Worm (Caenorhabditis elegans): Measurements from ENCODE around the gene Y59H11AM.4.

DNA sequence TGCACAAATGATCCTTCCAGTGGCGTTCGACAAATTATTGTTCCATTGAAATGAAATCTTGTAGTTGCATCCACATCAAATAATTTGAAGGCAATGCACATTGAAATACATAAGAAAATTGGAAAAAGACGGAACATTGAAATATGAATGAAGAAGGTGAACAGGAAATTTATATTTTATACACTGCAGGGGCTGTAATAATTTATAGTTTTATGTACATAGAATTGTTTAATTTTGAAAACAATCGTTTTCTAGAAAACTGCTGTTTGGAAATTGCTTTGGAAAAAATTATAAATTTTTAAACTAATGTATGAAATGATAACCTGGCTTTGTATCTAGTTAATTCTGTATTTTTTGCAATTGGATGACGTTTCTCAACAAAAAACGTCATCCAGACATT lies 25.2 kb upstream of the Y59H11AM.4 start, which contains the start of gene Y59H11AR.3:
- TF ChIP-seq sox-4 (tag; optimal IDR thresholded peaks at IDR 0.05) (no peak), pag-3 (tag; optimal IDR thresholded peaks at IDR 0.05; ENCODE audit: borderline replicate concordance) (no peak), ref-2 (tag; optimal IDR thresholded peaks at IDR 0.05) (no peak), ceh-34 (tag; optimal IDR thresholded peaks at IDR 0.05) (no peak), hlh-6 (tag; optimal IDR thresholded peaks at IDR 0.05) (no peak), pqm-1 (tag; optimal IDR thresholded peaks at IDR 0.05) (no peak), hlh-15 (tag; optimal IDR thresholded peaks at IDR 0.05) (no peak), Y22D7AL.16 (tag; optimal IDR thresholded peaks at IDR 0.05) (no peak)
